Worm (Caenorhabditis elegans): ENCODE data around the gene pho-5.

DNA sequence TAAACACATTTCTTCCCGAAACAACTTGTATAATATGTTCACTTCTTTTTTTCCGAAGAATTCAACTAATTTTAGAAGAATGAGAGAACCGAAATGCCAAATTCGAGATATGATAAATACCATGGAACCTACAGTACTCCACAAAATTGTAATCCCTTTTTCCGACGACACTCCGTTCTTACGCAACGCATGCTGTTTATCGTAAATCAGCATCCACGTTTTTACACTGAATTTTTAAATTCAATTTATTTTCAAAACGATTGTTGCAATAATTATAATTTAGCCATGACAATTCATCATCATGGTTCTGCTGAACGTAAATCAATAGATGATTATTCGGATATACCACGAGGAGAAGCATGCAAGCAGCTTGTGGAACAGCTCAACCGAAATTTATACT is 4.5 kb downstream of the pho-5 start, which contains the start of gene B0361.3:
- TF ChIP-seq dpl-1 (GFP tag; optimal IDR thresholded peaks at IDR 0.05) (no peak), aly-2 (tag; optimal IDR thresholded peaks at IDR 0.05) (no peak), nhr-11 (tag; optimal IDR thresholded peaks at IDR 0.05) (no peak), madf-5 (GFP tag; IDR thresholded peaks at IDR 0.05) (no peak)

Measured in whole organism, L4 larva.